Worm (Caenorhabditis elegans) whole organism, L3 larva: ENCODE data around the gene Y75B12B.10.

Source experiments
- lin-39 ChIP-seq: fragments of 150-350 bp; optimal IDR thresholded peaks from 2 replicates; lab custom pipeline; 2018; ENCODE audit warnings: missing biosample characterization, missing genetic modification reagents, missing genetic modification characterization
- nhr-12 ChIP-seq: fragments of 150-350 bp; optimal IDR thresholded peaks from 2 replicates; lab custom pipeline; 2014; ENCODE audit warnings: missing biosample characterization, missing genetic modification characterization
- nhr-28 ChIP-seq: fragments of 150-350 bp; optimal IDR thresholded peaks from 2 replicates; lab custom pipeline; 2014; ENCODE audit warnings: missing biosample characterization, missing genetic modification characterization

- no peak for TF ChIP-seq nhr-28 (tag; lab: Kevin White, UChicago)
- no peak for TF ChIP-seq lin-39 (tag; lab: Kevin White, UChicago)
- TF ChIP-seq nhr-12 (tag; lab: Kevin White, UChicago): no peak
These were observed 38.7 kb downstream of the Y75B12B.10 start, which contains the start of gene srw-12 for ce11 chrV:15238552-15238951.
